Fruit fly (Drosophila melanogaster) whole organism, embryonic: ENCODE results near the gene CG7080.

Experiments
- BtbVII ChIP-seq: fragments of 200-800 bp; sonication (Bioruptor generic); optimal IDR thresholded peaks from 3 replicates; lab custom pipeline; 2017; ENCODE audit warnings: missing biosample characterization, mild to moderate bottlenecking, missing genetic modification characterization
- CG10543 ChIP-seq: fragments of 200-800 bp; sonication (Bioruptor generic); optimal IDR thresholded peaks from 3 replicates; lab custom pipeline; 2017; ENCODE audit warnings: missing biosample characterization, mild to moderate bottlenecking, missing genetic modification characterization, moderate library complexity
- CG12659 ChIP-seq: fragments of 200-800 bp; sonication (Bioruptor generic); optimal IDR thresholded peaks from 3 replicates; lab custom pipeline; 2017; ENCODE audit warnings: mild to moderate bottlenecking, missing biosample characterization, missing genetic modification reagents, missing genetic modification characterization
- CG13287 ChIP-seq: fragments of 200-800 bp; sonication (Bioruptor generic); IDR thresholded peaks from 2 replicates; pipeline ENCODE4 v1.3.6; 2022; ENCODE audit warnings: missing biosample characterization, missing genetic modification characterization; ENCODE audit not compliant: partially characterized antibody
- CG13775 ChIP-seq: fragments of 200-800 bp; sonication (Bioruptor generic); optimal IDR thresholded peaks from 3 replicates; lab custom pipeline; 2017; ENCODE audit warnings: missing biosample characterization, mild to moderate bottlenecking, missing genetic modification characterization
- CG14710 ChIP-seq: fragments of 200-800 bp; sonication (Bioruptor generic); optimal IDR thresholded peaks from 3 replicates; lab custom pipeline; 2019; ENCODE audit warnings: missing biosample characterization, mild to moderate bottlenecking, missing genetic modification characterization, moderate library complexity
- CG1603 ChIP-seq: fragments of 200-800 bp; sonication (Bioruptor generic); optimal IDR thresholded peaks from 2 replicates; lab custom pipeline; 2019; ENCODE audit warnings: missing biosample characterization, mild to moderate bottlenecking, missing genetic modification characterization, moderate library complexity
- CG16813 ChIP-seq: fragments of 200-800 bp; sonication (Bioruptor generic); IDR thresholded peaks from 3 replicates; pipeline ENCODE4 v1.3.6; 2022; ENCODE audit warnings: missing biosample characterization, missing genetic modification characterization; ENCODE audit not compliant: partially characterized antibody
- CG2116 ChIP-seq: fragments of 200-800 bp; sonication (Bioruptor generic); optimal IDR thresholded peaks from 3 replicates; lab custom pipeline; 2018; ENCODE audit warnings: missing biosample characterization, mild to moderate bottlenecking, missing genetic modification characterization
- CG2129 ChIP-seq: fragments of 200-800 bp; sonication (Bioruptor generic); IDR thresholded peaks from 2 replicates; pipeline ENCODE4 v1.3.6; 2022; ENCODE audit warnings: missing biosample characterization, missing genetic modification characterization; ENCODE audit not compliant: partially characterized antibody
- CG3726 ChIP-seq: fragments of 200-800 bp; sonication (Bioruptor generic); IDR thresholded peaks from 3 replicates; pipeline ENCODE4, ENCODE4 v1.3.6; 2022; ENCODE audit warnings: missing biosample characterization, missing genetic modification characterization
- CG3995 ChIP-seq: fragments of 200-800 bp; sonication (Bioruptor generic); optimal IDR thresholded peaks from 3 replicates; lab custom pipeline; 2016; ENCODE audit warnings: missing biosample characterization, missing genetic modification characterization
- CG7963 ChIP-seq: fragments of 200-800 bp; sonication (Bioruptor generic); IDR thresholded peaks from 3 replicates; pipeline ENCODE4 v1.3.6; 2022; ENCODE audit warnings: missing biosample characterization, missing genetic modification characterization; ENCODE audit not compliant: partially characterized antibody
- CG9215 ChIP-seq: fragments of 200-800 bp; sonication (Bioruptor generic); IDR thresholded peaks from 2 replicates; pipeline ENCODE4 v1.3.6; 2022; ENCODE audit warnings: missing biosample characterization, missing genetic modification characterization
- CoRest ChIP-seq: fragments of 200-800 bp; sonication (Bioruptor generic); optimal IDR thresholded peaks from 3 replicates; lab custom pipeline; 2018; ENCODE audit warnings: missing biosample characterization, mild to moderate bottlenecking, missing genetic modification characterization, moderate library complexity
- Doc3 ChIP-seq: fragments of 200-800 bp; sonication (Bioruptor generic); IDR thresholded peaks from 3 replicates; pipeline ENCODE4 v1.3.6; 2022; ENCODE audit warnings: missing biosample characterization, missing genetic modification characterization; ENCODE audit not compliant: partially characterized antibody
- E2f2 ChIP-seq: fragments of 200-800 bp; sonication (Bioruptor generic); IDR thresholded peaks from 2 replicates; pipeline ENCODE4 v1.3.6; 2022; ENCODE audit warnings: missing biosample characterization, missing genetic modification characterization
- Eip74EF ChIP-seq, 2 experiments: fragments of 200-800 bp in 1 of 2; fragments of >200 bp in 1 of 2; sonication (Bioruptor generic) in 1 of 2; optimal IDR thresholded peaks; 2 replicates each; lab custom pipeline; 2017 to 2019; ENCODE audit warnings: missing biosample characterization in 2 of 2, missing genetic modification characterization in 2 of 2, mild to moderate bottlenecking in 1 of 2, moderate library complexity in 1 of 2
- Gug ChIP-seq: fragments of 200-800 bp; sonication (Bioruptor generic); IDR thresholded peaks from 4 replicates; pipeline ENCODE4 v1.3.6; 2022; ENCODE audit warnings: missing biosample characterization, missing genetic modification characterization
- Hmr ChIP-seq: fragments of 200-800 bp; sonication (Bioruptor generic); optimal IDR thresholded peaks from 3 replicates; lab custom pipeline; 2017; ENCODE audit warnings: mild to moderate bottlenecking, missing biosample characterization, missing genetic modification reagents, missing genetic modification characterization
- MESR4 ChIP-seq: fragments of 200-800 bp; sonication (Bioruptor generic); optimal IDR thresholded peaks from 2 replicates; lab custom pipeline; 2018; ENCODE audit warnings: missing biosample characterization, mild to moderate bottlenecking, missing genetic modification characterization, moderate library complexity
- Med ChIP-seq: fragments of 200-800 bp; sonication (Bioruptor generic); peaks from one replicate; lab custom pipeline; 2016; ENCODE audit warnings: missing biosample characterization, missing genetic modification characterization, mild to moderate bottlenecking, inconsistent platforms, moderate library complexity
- Myb ChIP-seq: fragments of 200-800 bp; sonication (Bioruptor generic); optimal IDR thresholded peaks from 2 replicates; lab custom pipeline; 2016; ENCODE audit warnings: missing biosample characterization, missing genetic modification characterization
- Scr ChIP-seq: fragments of 200-800 bp; sonication (Bioruptor generic); IDR thresholded peaks from 2 replicates; pipeline ENCODE4 v1.3.6; 2022; ENCODE audit warnings: missing biosample characterization, missing genetic modification characterization; ENCODE audit not compliant: partially characterized antibody
- Spps ChIP-seq: fragments of 200-800 bp; sonication (Bioruptor generic); optimal IDR thresholded peaks from 2 replicates; lab custom pipeline; 2018; ENCODE audit warnings: missing biosample characterization, mild to moderate bottlenecking, missing genetic modification characterization
- Tbp ChIP-seq: fragments of >200 bp; optimal IDR thresholded peaks from 2 replicates; lab custom pipeline; 2018; ENCODE audit warnings: missing biosample characterization, missing genetic modification characterization
- YL-1 ChIP-seq: fragments of 200-800 bp; sonication (Bioruptor generic); optimal IDR thresholded peaks from 3 replicates; lab custom pipeline; 2017; ENCODE audit warnings: missing biosample characterization, mild to moderate bottlenecking, missing genetic modification characterization
- amos ChIP-seq: fragments of 200-800 bp; sonication (Bioruptor generic); IDR thresholded peaks from 2 replicates; pipeline ENCODE4 v1.3.6; 2022; ENCODE audit warnings: missing biosample characterization, missing genetic modification characterization; ENCODE audit not compliant: partially characterized antibody
- bbx ChIP-seq: fragments of 200-800 bp; sonication (Bioruptor generic); IDR thresholded peaks from 2 replicates; pipeline ENCODE4 v1.3.6; 2022; ENCODE audit warnings: missing biosample characterization, missing genetic modification characterization; ENCODE audit not compliant: partially characterized antibody
- crp ChIP-seq, 2 experiments: fragments of 200-800 bp; sonication (Bioruptor generic); optimal IDR thresholded peaks; 2 replicates in 1 of 2; 3 replicates in 1 of 2; lab custom pipeline; 2017; ENCODE audit warnings: missing biosample characterization in 2 of 2, missing genetic modification characterization in 2 of 2, mild to moderate bottlenecking in 1 of 2, moderate library complexity in 1 of 2
- cwo ChIP-seq: fragments of 200-800 bp; sonication (Bioruptor generic); optimal IDR thresholded peaks from 3 replicates; lab custom pipeline; 2017; ENCODE audit warnings: missing biosample characterization, missing genetic modification characterization, mild to moderate bottlenecking, moderate library complexity, missing genetic modification reagents
- ewg ChIP-seq: fragments of 200-800 bp; sonication (Bioruptor generic); optimal IDR thresholded peaks from 3 replicates; lab custom pipeline; 2017; ENCODE audit warnings: mild to moderate bottlenecking, missing biosample characterization, missing genetic modification reagents, missing genetic modification characterization
- gfzf ChIP-seq: fragments of 200-800 bp; sonication (Bioruptor generic); optimal IDR thresholded peaks from 2 replicates; lab custom pipeline; 2016; ENCODE audit warnings: missing biosample characterization, mild to moderate bottlenecking, missing genetic modification characterization, moderate library complexity
- h ChIP-seq: fragments of >200 bp; optimal IDR thresholded peaks from 2 replicates; lab custom pipeline; 2017
- hbn ChIP-seq: fragments of 200-800 bp; sonication (Bioruptor generic); IDR thresholded peaks from 2 replicates; pipeline ENCODE4 v1.3.6; 2022; ENCODE audit warnings: missing biosample characterization, missing genetic modification characterization; ENCODE audit not compliant: partially characterized antibody
- inv ChIP-seq: fragments of 200-800 bp; sonication (Bioruptor generic); IDR thresholded peaks from 2 replicates; pipeline ENCODE4 v1.3.6; 2022; ENCODE audit warnings: missing biosample characterization, missing genetic modification characterization; ENCODE audit not compliant: partially characterized antibody
- knrl ChIP-seq: fragments of 200-800 bp; sonication (Bioruptor generic); IDR thresholded peaks from 3 replicates; pipeline ENCODE4 v1.3.6; 2022; ENCODE audit warnings: missing biosample characterization, missing genetic modification characterization; ENCODE audit not compliant: partially characterized antibody
- mld ChIP-seq: fragments of 200-800 bp; sonication (Bioruptor generic); IDR thresholded peaks from 3 replicates; pipeline ENCODE4 v1.3.6; 2022; ENCODE audit warnings: missing biosample characterization, missing genetic modification characterization; ENCODE audit not compliant: partially characterized antibody
- rib ChIP-seq: fragments of 200-800 bp; sonication (Bioruptor generic); IDR thresholded peaks from 2 replicates; pipeline ENCODE4 v1.3.6; 2022; ENCODE audit warnings: missing biosample characterization, missing genetic modification characterization
- so ChIP-seq: fragments of 200-800 bp; sonication (Bioruptor generic); IDR thresholded peaks from 3 replicates; pipeline ENCODE4 v1.3.6; 2022; ENCODE audit warnings: missing biosample characterization, missing genetic modification characterization
- sr ChIP-seq: fragments of 200-800 bp; sonication (Bioruptor generic); IDR thresholded peaks from 3 replicates; pipeline ENCODE4 v1.3.6; 2022; ENCODE audit warnings: missing biosample characterization, missing genetic modification characterization
- tgo ChIP-seq: fragments of 200-800 bp; sonication (Bioruptor generic); IDR thresholded peaks from 3 replicates; pipeline ENCODE4 v1.3.6; 2022; ENCODE audit warnings: missing biosample characterization, missing genetic modification characterization
- tll ChIP-seq, 2 experiments: fragments of 200-800 bp in 1 of 2; fragments of >200 bp in 1 of 2; sonication (Bioruptor generic) in 1 of 2; optimal IDR thresholded peaks; 2 replicates each; lab custom pipeline; 2017 to 2019; ENCODE audit warnings: missing biosample characterization in 2 of 2, missing genetic modification characterization in 2 of 2, mild to moderate bottlenecking in 1 of 2, moderate library complexity in 1 of 2
- toy ChIP-seq: fragments of 200-800 bp; sonication (Bioruptor generic); IDR thresholded peaks from 2 replicates; pipeline ENCODE4 v1.3.6; 2022; ENCODE audit warnings: missing biosample characterization, missing genetic modification characterization
- trem ChIP-seq: fragments of 200-800 bp; optimal IDR thresholded peaks from 3 replicates; lab custom pipeline; 2019; ENCODE audit warnings: missing biosample characterization, mild to moderate bottlenecking, missing genetic modification characterization, moderate library complexity
- unc-4 ChIP-seq: fragments of 200-800 bp; sonication (Bioruptor generic); IDR thresholded peaks from 2 replicates; pipeline ENCODE4 v1.3.6; 2022; ENCODE audit warnings: missing biosample characterization, missing genetic modification characterization; ENCODE audit not compliant: partially characterized antibody
- vnd ChIP-seq: fragments of 200-800 bp; sonication (Bioruptor generic); IDR thresholded peaks from 3 replicates; pipeline ENCODE4 v1.3.6; 2022; ENCODE audit warnings: missing biosample characterization, missing genetic modification characterization; ENCODE audit not compliant: partially characterized antibody
- zen ChIP-seq: fragments of 200-800 bp; sonication (Bioruptor generic); optimal IDR thresholded peaks from 3 replicates; lab custom pipeline; 2018; ENCODE audit warnings: missing biosample characterization, mild to moderate bottlenecking, missing genetic modification characterization, moderate library complexity

The CG7080 gene

DNA sequence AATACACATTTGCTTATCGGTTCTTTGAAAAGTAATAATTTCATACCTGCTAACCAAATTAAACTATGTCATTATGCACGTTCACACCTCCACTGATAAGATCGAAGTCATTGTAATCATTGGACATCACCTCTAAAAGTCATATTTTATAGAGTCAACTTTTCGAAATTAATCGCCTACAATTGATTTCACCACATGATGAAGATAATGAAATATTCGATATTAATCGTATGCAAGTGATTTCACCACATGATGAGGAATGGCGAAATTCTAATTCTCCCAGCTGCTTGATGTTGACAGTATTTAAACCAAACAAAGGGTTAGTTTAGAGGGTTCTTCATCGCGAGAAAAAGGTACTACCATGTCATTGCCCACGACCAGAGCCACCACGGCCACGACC lies 46.6 kb downstream of the CG7080 start, which contains the start of gene CG18596 (continued):
- peak; percentile 93 for TF ChIP-seq bbx (GFP tag; lab: Robert Waterston, UW)
- no peak for TF ChIP-seq CG9215
- TF ChIP-seq cwo (GFP tag; lab: Kevin White, UChicago) = no peak
- peak; percentile 98 for TF ChIP-seq Scr (GFP tag; lab: Robert Waterston, UW)
- TF ChIP-seq vnd (GFP tag; lab: Robert Waterston, UW) = peak; percentile 92
- TF ChIP-seq MESR4 (GFP tag; lab: Kevin White, UChicago) = peak; percentile 60
- no peak for TF ChIP-seq Tbp (GFP tag; lab: Kevin White, UChicago)
- TF ChIP-seq rib (GFP tag; lab: Robert Waterston, UW) = no peak
- no peak for TF ChIP-seq sr
- TF ChIP-seq Eip74EF (GFP tag; optimal IDR thresholded peaks at IDR 0.05; lab: Kevin White, UChicago) = no peak
- peak; percentile 88 for TF ChIP-seq amos (GFP tag; lab: Robert Waterston, UW)
- peak; percentile 61; the same call in 1 of the 3 replicates for TF ChIP-seq CG7963 (GFP tag; lab: Robert Waterston, UW)
- TF ChIP-seq Spps (tag; lab: Kevin White, UChicago) = no peak
- TF ChIP-seq crp (GFP tag; optimal IDR thresholded peaks at IDR 0.05; lab: Kevin White, UChicago) = peak in 1 of 2 experiments; percentile 73
- TF ChIP-seq ewg (GFP tag; lab: Kevin White, UChicago) = no peak
- peak; percentile 10 for TF ChIP-seq CG3995 (GFP tag; lab: Kevin White, UChicago)
- TF ChIP-seq CG12659 (GFP tag; lab: Kevin White, UChicago) = peak; percentile 33
- TF ChIP-seq Hmr (GFP tag; lab: Kevin White, UChicago) = no peak
- TF ChIP-seq Doc3 (GFP tag; lab: Robert Waterston, UW) = peak; percentile 96
- TF ChIP-seq YL-1 (GFP tag; lab: Kevin White, UChicago) = peak; percentile 56
- no peak for TF ChIP-seq h (lab: Kevin White, UChicago)
- peak; percentile 55 for TF ChIP-seq Med (GFP tag; lab: Kevin White, UChicago)
- TF ChIP-seq CG14710 (tag; lab: Kevin White, UChicago) = peak; percentile 43
- TF ChIP-seq trem = peak; percentile 64
- TF ChIP-seq CG1603 = peak; percentile 32
- no peak for TF ChIP-seq CG10543 (GFP tag; lab: Kevin White, UChicago)
- no peak for TF ChIP-seq BtbVII
- TF ChIP-seq zen (tag; lab: Kevin White, UChicago) = no peak
- peak; percentile 56 for TF ChIP-seq Myb (GFP tag; lab: Kevin White, UChicago)
- peak; percentile 88 for TF ChIP-seq inv
- TF ChIP-seq toy (GFP tag; lab: Robert Waterston, UW) = no peak
- TF ChIP-seq knrl (GFP tag; lab: Robert Waterston, UW) = peak; percentile 94
- TF ChIP-seq CG16813 = peak; percentile 92
- TF ChIP-seq CoRest (tag; lab: Kevin White, UChicago) = peak; percentile 35
- TF ChIP-seq unc-4 (GFP tag; lab: Robert Waterston, UW) = peak; percentile 95
- TF ChIP-seq so (GFP tag; lab: Robert Waterston, UW) = no peak
- TF ChIP-seq CG13775 (GFP tag; lab: Kevin White, UChicago) = no peak
- no peak for TF ChIP-seq CG3726 (GFP tag; lab: Robert Waterston, UW)
- peak; percentile 86 for TF ChIP-seq E2f2 (GFP tag; lab: Robert Waterston, UW)
- peak; percentile 98 for TF ChIP-seq CG13287 (GFP tag; lab: Robert Waterston, UW)
- TF ChIP-seq tgo = no peak
- TF ChIP-seq mld (GFP tag; lab: Robert Waterston, UW) = peak; percentile 84; the same call in 2 of the 3 replicates
- peak in 1 of 2 experiments; percentile 82 for TF ChIP-seq tll (GFP tag; optimal IDR thresholded peaks at IDR 0.05; lab: Kevin White, UChicago)
- no peak for TF ChIP-seq Gug (GFP tag; lab: Robert Waterston, UW)
- peak; percentile 95 for TF ChIP-seq CG2129 (GFP tag; lab: Robert Waterston, UW)
- TF ChIP-seq hbn = peak; percentile 95
- peak; percentile 0 for TF ChIP-seq gfzf (GFP tag; lab: Kevin White, UChicago)
- TF ChIP-seq CG2116 (GFP tag; lab: Kevin White, UChicago) = peak; percentile 94
